Worm (Caenorhabditis elegans) whole organism, L2 larva: ENCODE results near the gene F12D9.2.

Experiments used
- ceh-16 ChIP-seq: fragments of 150-350 bp; optimal IDR thresholded peaks from 2 replicates; lab custom pipeline; 2014; ENCODE audit warnings: missing biosample characterization, missing genetic modification characterization
- ceh-82 ChIP-seq: fragments of 150-350 bp; optimal IDR thresholded peaks from 2 replicates; lab custom pipeline; 2014; ENCODE audit warnings: missing biosample characterization, missing genetic modification characterization
- elt-1 ChIP-seq: fragments of 150-350 bp; optimal IDR thresholded peaks from 2 replicates; lab custom pipeline; 2014; ENCODE audit warnings: missing biosample characterization, missing genetic modification characterization
- fos-1 ChIP-seq: fragments of 150-350 bp; optimal IDR thresholded peaks from 2 replicates; lab custom pipeline; 2014; ENCODE audit warnings: missing biosample characterization, missing genetic modification characterization
- lin-13 ChIP-seq: fragments of 150-350 bp; optimal IDR thresholded peaks from 2 replicates; lab custom pipeline; 2014; ENCODE audit warnings: missing biosample characterization, missing genetic modification reagents, missing genetic modification characterization
- lsy-2 ChIP-seq, 2 experiments: fragments of 150-350 bp in 1 of 2; sonication (generic microtip) in 1 of 2; optimal IDR thresholded peaks; 2 replicates each; lab custom pipeline; 2014 to 2017; ENCODE audit warnings: missing biosample characterization in 2 of 2, missing genetic modification characterization in 2 of 2
- nhr-11 ChIP-seq: fragments of 150-350 bp; optimal IDR thresholded peaks from 2 replicates; lab custom pipeline; 2014; ENCODE audit warnings: missing biosample characterization, missing genetic modification characterization
- nhr-23 ChIP-seq: fragments of 150-350 bp; optimal IDR thresholded peaks from 2 replicates; lab custom pipeline; 2014; ENCODE audit warnings: missing biosample characterization, missing genetic modification reagents, missing genetic modification characterization
- nhr-6 ChIP-seq: fragments of 150-350 bp; optimal IDR thresholded peaks from 2 replicates; lab custom pipeline; 2014; ENCODE audit warnings: missing biosample characterization, missing genetic modification characterization
- peb-1 ChIP-seq: fragments of 150-350 bp; optimal IDR thresholded peaks from 2 replicates; lab custom pipeline; 2014; ENCODE audit warnings: missing biosample characterization, missing genetic modification characterization
- skn-1 ChIP-seq: sonication (generic microtip); optimal IDR thresholded peaks from 2 replicates; lab custom pipeline; 2017; ENCODE audit warnings: missing biosample characterization, missing genetic modification characterization
- ztf-11 ChIP-seq: sonication (generic microtip); optimal IDR thresholded peaks from 2 replicates; lab custom pipeline; 2017; ENCODE audit warnings: missing biosample characterization, missing genetic modification characterization

ce11 chrX:8602722-8603427 is 44.0 kb downstream of the F12D9.2 start:
- TF ChIP-seq ceh-82 (no peak), lsy-2 (tag; optimal IDR thresholded peaks at IDR 0.05; lab: Kevin White, UChicago) (no peak), elt-1 (tag; lab: Kevin White, UChicago) (no peak), nhr-6 (no peak), lin-13 (GFP tag; lab: Kevin White, UChicago) (no peak), fos-1 (no peak), ztf-11 (tag; lab: Kevin White, UChicago) (no peak), ceh-16 (tag; lab: Kevin White, UChicago) (no peak), peb-1 (tag; lab: Kevin White, UChicago) (no peak), nhr-23 (tag; lab: Kevin White, UChicago) (no peak), nhr-11 (tag; lab: Kevin White, UChicago) (no peak), skn-1 (tag; lab: Kevin White, UChicago) (no peak)
